Worm (Caenorhabditis elegans) whole organism, mixed stage, embryonic: Measurements from ENCODE around the gene nrsn-1.

ENCODE experiments used
- blmp-1 ChIP-seq: fragments of 150-350 bp; optimal IDR thresholded peaks from 2 replicates; lab custom pipeline; 2014; ENCODE audit warnings: missing biosample characterization, missing genetic modification characterization
- elt-3 ChIP-seq: fragments of 150-350 bp; optimal IDR thresholded peaks from 2 replicates; lab custom pipeline; 2014; ENCODE audit warnings: missing biosample characterization, missing genetic modification characterization
- lsy-2 ChIP-seq: fragments of 150-350 bp; optimal IDR thresholded peaks from 2 replicates; lab custom pipeline; 2014; ENCODE audit warnings: missing biosample characterization, missing genetic modification characterization
- mls-2 ChIP-seq: sonication (generic microtip); optimal IDR thresholded peaks from 2 replicates; lab custom pipeline; 2016; ENCODE audit warnings: mild to moderate bottlenecking, missing genetic modification characterization, moderate library complexity, missing compliant biosample characterization
- nhr-28 ChIP-seq: fragments of 150-350 bp; optimal IDR thresholded peaks from 2 replicates; lab custom pipeline; 2014; ENCODE audit warnings: missing biosample characterization, missing genetic modification characterization
- nhr-76 ChIP-seq: sonication (generic microtip); optimal IDR thresholded peaks from 2 replicates; lab custom pipeline; 2017; ENCODE audit warnings: missing biosample characterization, missing genetic modification characterization
- snpc-4 ChIP-seq: fragments of 150-350 bp; optimal IDR thresholded peaks from 2 replicates; lab custom pipeline; 2014; ENCODE audit warnings: missing biosample characterization, missing genetic modification characterization
- zip-8 ChIP-seq: fragments of 150-350 bp; optimal IDR thresholded peaks from 2 replicates; lab custom pipeline; 2014; ENCODE audit warnings: missing biosample characterization, missing genetic modification characterization

ce11 chrV:3738409-3738808 is 22.6 kb upstream of the nrsn-1 start:
- TF ChIP-seq nhr-28 (tag; lab: Kevin White, UChicago), result no peak
- TF ChIP-seq snpc-4 (tag; lab: Kevin White, UChicago), result no peak
- TF ChIP-seq blmp-1 (tag; lab: Kevin White, UChicago), result no peak
- TF ChIP-seq nhr-76 (tag; lab: Kevin White, UChicago), result no peak
- TF ChIP-seq zip-8 (tag; lab: Kevin White, UChicago), result no peak
- TF ChIP-seq elt-3, result no peak
- no peak for TF ChIP-seq mls-2 (tag; lab: Kevin White, UChicago)
- no peak for TF ChIP-seq lsy-2
